Fruit fly (Drosophila melanogaster) ovary, adult (tissue): ENCODE measurements around the gene CG13829.

Experiments
- CG17801 ChIP-seq: fragments of 200-800 bp; optimal IDR thresholded peaks from 2 replicates; lab custom pipeline; 2019; ENCODE audit warnings: missing biosample characterization, mild to moderate bottlenecking, missing genetic modification characterization, moderate library complexity; ENCODE audit not compliant: partially characterized antibody

The CG13829 gene

dm6 chr3R:23178052-23178591 is 17.0 kb upstream of the CG13829 start:
- no peak for TF ChIP-seq CG17801 (GFP tag; lab: Kevin White, UChicago)

dm6 chr3R:23177457-23177856 is 16.3 kb upstream of the CG13829 start:
- no peak for TF ChIP-seq CG17801 (GFP tag; lab: Kevin White, UChicago)

- no peak for TF ChIP-seq CG17801 (GFP tag; lab: Kevin White, UChicago)
These were observed 15.4 kb upstream of the CG13829 start for dm6 chr3R:23176445-23177087.

dm6 chr3R:23175376-23175775 is 14.2 kb upstream of the CG13829 start:
- no peak for TF ChIP-seq CG17801 (GFP tag; lab: Kevin White, UChicago)

dm6 chr3R:23174739-23175138 is 13.6 kb upstream of the CG13829 start:
- TF ChIP-seq CG17801 (GFP tag; lab: Kevin White, UChicago), result no peak

- peak; percentile 56 for TF ChIP-seq CG17801 (GFP tag; lab: Kevin White, UChicago)
These were observed 12.3 kb upstream of the CG13829 start, which contains the start of gene CG46310 for dm6 chr3R:23173393-23173981. Gene CG46310 (plus strand): TSS chr3R:23173873.

- TF ChIP-seq CG17801 (GFP tag; lab: Kevin White, UChicago), result no peak
These were observed 10.7 kb upstream of the CG13829 start for dm6 chr3R:23171867-23172266.

dm6 chr3R:23170335-23170734 is 9.2 kb upstream of the CG13829 start:
- TF ChIP-seq CG17801 (GFP tag; lab: Kevin White, UChicago), result no peak

dm6 chr3R:23167507-23168324 is 6.6 kb upstream of the CG13829 start, which contains the start of gene Irk1:
Gene Irk1 (plus strand): TSS chr3R:23168317.
- TF ChIP-seq CG17801 (GFP tag; lab: Kevin White, UChicago), result no peak

dm6 chr3R:23164630-23165029 is 3.5 kb upstream of the CG13829 start:
- no peak for TF ChIP-seq CG17801 (GFP tag; lab: Kevin White, UChicago)

dm6 chr3R:23164134-23164533 is 3.0 kb upstream of the CG13829 start:
- TF ChIP-seq CG17801 (GFP tag; lab: Kevin White, UChicago), result no peak

dm6 chr3R:23159289-23159956 is 1.7 kb downstream of the CG13829 start, which contains the start of gene VhaAC39-2:
Gene VhaAC39-2 (minus strand): TSS chr3R:23159316.
- no peak for TF ChIP-seq CG17801 (GFP tag; lab: Kevin White, UChicago)

dm6 chr3R:23157664-23158151 is 3.4 kb downstream of the CG13829 start, which contains the start of gene unk:
Gene unk (minus strand): TSS chr3R:23157862.
- peak; percentile 39 for TF ChIP-seq CG17801 (GFP tag; lab: Kevin White, UChicago)

dm6 chr3R:23156865-23157515 is 4.1 kb downstream of the CG13829 start:
- TF ChIP-seq CG17801 (GFP tag; lab: Kevin White, UChicago), result no peak
